Worm (Caenorhabditis elegans) whole organism, L4 larva: ENCODE data around the gene gcy-34.

Experiments
- F44E2.7 ChIP-seq: fragments of 200-800 bp; sonication (Bioruptor generic); IDR thresholded peaks from 2 replicates; pipeline ENCODE4 v2.1.2; 2022; ENCODE audit warnings: missing genetic modification characterization, missing compliant biosample characterization
- R02D3.7 ChIP-seq: fragments of 150-350 bp; sonication (generic microtip); optimal IDR thresholded peaks from 3 replicates; lab custom pipeline; 2014; ENCODE audit warnings: missing biosample characterization, missing genetic modification characterization
- T20F7.1 ChIP-seq: fragments of 200-800 bp; sonication (Bioruptor generic); optimal IDR thresholded peaks from 2 replicates; lab custom pipeline; 2018; ENCODE audit warnings: mild to moderate bottlenecking, missing genetic modification characterization, missing compliant biosample characterization
- Y5F2A.4 ChIP-seq: fragments of 200-800 bp; sonication (Bioruptor generic); optimal IDR thresholded peaks from 2 replicates; lab custom pipeline; 2018; ENCODE audit warnings: mild to moderate bottlenecking, missing genetic modification characterization, missing compliant biosample characterization
- ZK337.2 ChIP-seq: fragments of 200-800 bp; sonication (Bioruptor generic); IDR thresholded peaks from 2 replicates; pipeline ENCODE4 v1.3.6; 2022; ENCODE audit warnings: missing genetic modification reagents, missing genetic modification characterization, missing compliant biosample characterization
- aha-1 ChIP-seq: fragments of 150-350 bp; peaks from one replicate; lab custom pipeline; 2014; ENCODE audit warnings: missing biosample characterization, missing genetic modification characterization
- ama-1 ChIP-seq: fragments of 150-350 bp; optimal IDR thresholded peaks from 2 replicates; lab custom pipeline; 2014; ENCODE audit warnings: inconsistent platforms, mixed read lengths
- ceh-20 ChIP-seq: fragments of 200-800 bp; sonication (Bioruptor generic); IDR thresholded peaks from 2 replicates; pipeline ENCODE4 v1.3.6; 2022; ENCODE audit warnings: missing genetic modification reagents, missing genetic modification characterization, missing compliant biosample characterization
- ceh-44 ChIP-seq: fragments of 200-800 bp; sonication (Bioruptor generic); IDR thresholded peaks from 2 replicates; pipeline ENCODE4 v1.3.6; 2022; ENCODE audit warnings: missing genetic modification reagents, missing genetic modification characterization, missing compliant biosample characterization
- daf-16 ChIP-seq, 3 experiments: sonication (generic microtip); optimal IDR thresholded peaks; 2 replicates each; lab custom pipeline; 2016 to 2017; ENCODE audit warnings: missing genetic modification characterization in 3 of 3, missing genetic modification reagents in 3 of 3, mild to moderate bottlenecking in 2 of 3, missing compliant biosample characterization in 2 of 3, missing biosample characterization in 1 of 3, moderate library complexity in 1 of 3
- dmd-6 ChIP-seq: fragments of 200-800 bp; sonication (Bioruptor generic); IDR thresholded peaks from 2 replicates; pipeline ENCODE4 v1.3.6; 2022; ENCODE audit warnings: missing genetic modification reagents, missing genetic modification characterization, missing compliant biosample characterization
- dmd-9 ChIP-seq: fragments of 200-800 bp; sonication (Bioruptor generic); IDR thresholded peaks from 2 replicates; pipeline ENCODE4 v1.3.6; 2022; ENCODE audit warnings: missing genetic modification reagents, missing genetic modification characterization, missing compliant biosample characterization
- dpl-1 ChIP-seq: fragments of 150-350 bp; optimal IDR thresholded peaks from 2 replicates; lab custom pipeline; 2014; ENCODE audit warnings: missing biosample characterization, missing genetic modification reagents, missing genetic modification characterization
- dve-1 ChIP-seq: sonication (generic microtip); optimal IDR thresholded peaks from 2 replicates; lab custom pipeline; 2017; ENCODE audit warnings: antibody characterized with exemption, mild to moderate bottlenecking, missing genetic modification characterization, missing compliant biosample characterization; ENCODE audit not compliant: insufficient read depth
- gei-8 ChIP-seq: fragments of 200-800 bp; sonication (Bioruptor generic); optimal IDR thresholded peaks from 2 replicates; lab custom pipeline; 2018; ENCODE audit warnings: mild to moderate bottlenecking, missing genetic modification characterization, missing compliant biosample characterization
- hlh-11 ChIP-seq: fragments of 200-800 bp; sonication (Bioruptor generic); optimal IDR thresholded peaks from 2 replicates; lab custom pipeline; 2018; ENCODE audit warnings: mild to moderate bottlenecking, missing genetic modification characterization, missing compliant biosample characterization
- hlh-30 ChIP-seq: sonication (generic microtip); optimal IDR thresholded peaks from 2 replicates; lab custom pipeline; 2017; ENCODE audit warnings: antibody characterized with exemption, mild to moderate bottlenecking, missing genetic modification characterization, missing compliant biosample characterization; ENCODE audit not compliant: insufficient read depth
- lin-1 ChIP-seq: fragments of 200-800 bp; sonication (Bioruptor generic); IDR thresholded peaks from 2 replicates; pipeline ENCODE4 v1.3.6; 2022; ENCODE audit warnings: missing genetic modification reagents, missing genetic modification characterization, missing compliant biosample characterization
- lsy-2 ChIP-seq, 2 experiments: fragments of 150-350 bp in 1 of 2; sonication (generic microtip) in 1 of 2; optimal IDR thresholded peaks; 2 replicates each; lab custom pipeline; 2014 to 2017; ENCODE audit warnings: missing biosample characterization in 2 of 2, missing genetic modification characterization in 2 of 2
- madf-9 ChIP-seq: fragments of 200-800 bp; sonication (Bioruptor generic); conservative IDR thresholded peaks from 2 replicates; pipeline ENCODE4 v1.3.6; 2022; ENCODE audit warnings: missing genetic modification reagents, missing genetic modification characterization, missing compliant biosample characterization
- mdl-1 ChIP-seq, 2 experiments: fragments of 150-350 bp in 1 of 2; sonication (generic microtip) in 1 of 2; optimal IDR thresholded peaks; 2 replicates each; lab custom pipeline; 2014 to 2017; ENCODE audit warnings: missing biosample characterization in 2 of 2, missing genetic modification characterization in 2 of 2
- mep-1 ChIP-seq: fragments of 150-350 bp; sonication (generic microtip); optimal IDR thresholded peaks from 3 replicates; lab custom pipeline; 2014; ENCODE audit warnings: missing biosample characterization, missing genetic modification characterization
- mxl-3 ChIP-seq: fragments of 200-800 bp; sonication (Bioruptor generic); optimal IDR thresholded peaks from 2 replicates; lab custom pipeline; 2018; ENCODE audit warnings: mild to moderate bottlenecking, missing genetic modification characterization, missing compliant biosample characterization
- nhr-10 ChIP-seq: fragments of 150-350 bp; optimal IDR thresholded peaks from 2 replicates; lab custom pipeline; 2014; ENCODE audit warnings: missing biosample characterization, missing genetic modification characterization
- nhr-102 ChIP-seq: sonication (generic microtip); optimal IDR thresholded peaks from 2 replicates; lab custom pipeline; 2016; ENCODE audit warnings: mild to moderate bottlenecking, missing genetic modification characterization, moderate library complexity, missing compliant biosample characterization
- nhr-237 ChIP-seq: sonication (generic microtip); optimal IDR thresholded peaks from 2 replicates; lab custom pipeline; 2017; ENCODE audit warnings: missing biosample characterization, missing genetic modification characterization
- nhr-25 ChIP-seq: sonication (generic microtip); optimal IDR thresholded peaks from 2 replicates; lab custom pipeline; 2017; ENCODE audit warnings: missing genetic modification characterization, mild to moderate bottlenecking, missing compliant biosample characterization, antibody characterized with exemption, moderate library complexity, borderline replicate concordance; ENCODE audit not compliant: insufficient read depth
- nhr-28 ChIP-seq: fragments of 150-350 bp; optimal IDR thresholded peaks from 2 replicates; lab custom pipeline; 2014; ENCODE audit warnings: missing biosample characterization, missing genetic modification characterization
- nhr-41 ChIP-seq: fragments of 200-800 bp; sonication (Bioruptor generic); IDR thresholded peaks from 2 replicates; pipeline ENCODE4 v1.3.6; 2022; ENCODE audit warnings: missing genetic modification reagents, missing genetic modification characterization, missing compliant biosample characterization
- nhr-42 ChIP-seq: fragments of 200-800 bp; sonication (Bioruptor generic); IDR thresholded peaks from 2 replicates; pipeline ENCODE4 v1.3.6; 2022; ENCODE audit warnings: missing genetic modification characterization, missing compliant biosample characterization
- nhr-48 ChIP-seq: sonication (generic microtip); optimal IDR thresholded peaks from 2 replicates; lab custom pipeline; 2016; ENCODE audit warnings: mild to moderate bottlenecking, missing genetic modification characterization, missing compliant biosample characterization
- nhr-6 ChIP-seq: fragments of 150-350 bp; optimal IDR thresholded peaks from 2 replicates; lab custom pipeline; 2014; ENCODE audit warnings: missing biosample characterization, missing genetic modification characterization
- nhr-77 ChIP-seq: fragments of 150-350 bp; optimal IDR thresholded peaks from 2 replicates; lab custom pipeline; 2014; ENCODE audit warnings: missing biosample characterization, missing genetic modification characterization
- pha-4 ChIP-seq, 2 experiments: fragments of 150-350 bp in 1 of 2; fragments of 200-800 bp in 1 of 2; sonication (Bioruptor generic) in 1 of 2; IDR thresholded peaks in 1 of 2; optimal IDR thresholded peaks in 1 of 2; 2 replicates each; pipeline versions ENCODE4 v1.3.6 to Lab custom; 2014 to 2022; ENCODE audit warnings: missing genetic modification characterization in 2 of 2, missing genetic modification reagents in 2 of 2, missing biosample characterization in 1 of 2, missing compliant biosample characterization in 1 of 2
- php-3 ChIP-seq: fragments of 200-800 bp; sonication (Bioruptor generic); IDR thresholded peaks from 2 replicates; pipeline ENCODE4 v1.3.6; 2022; ENCODE audit warnings: missing genetic modification reagents, missing genetic modification characterization, missing compliant biosample characterization
- pqm-1 ChIP-seq: sonication (generic microtip); optimal IDR thresholded peaks from 2 replicates; lab custom pipeline; 2017; ENCODE audit warnings: missing biosample characterization, missing genetic modification characterization
- set-16 ChIP-seq: fragments of 200-800 bp; sonication (Bioruptor generic); IDR thresholded peaks from 2 replicates; pipeline ENCODE4 v1.3.6; 2022; ENCODE audit warnings: missing genetic modification reagents, missing genetic modification characterization, missing compliant biosample characterization
- tag-97 ChIP-seq: fragments of 200-800 bp; sonication (Bioruptor generic); IDR thresholded peaks from 2 replicates; pipeline ENCODE4 v1.3.6; 2022; ENCODE audit warnings: missing genetic modification characterization, missing compliant biosample characterization
- tra-1 ChIP-seq: fragments of 200-800 bp; sonication (Bioruptor generic); IDR thresholded peaks from 2 replicates; pipeline ENCODE4 v1.3.6; 2022; ENCODE audit warnings: missing genetic modification reagents, missing genetic modification characterization, missing compliant biosample characterization
- zfp-2 ChIP-seq: sonication (generic microtip); optimal IDR thresholded peaks from 2 replicates; lab custom pipeline; 2016; ENCODE audit warnings: mild to moderate bottlenecking, missing genetic modification characterization, missing compliant biosample characterization
- ztf-7 ChIP-seq: fragments of 150-350 bp; optimal IDR thresholded peaks from 2 replicates; lab custom pipeline; 2014; ENCODE audit warnings: missing biosample characterization, missing genetic modification characterization

Gene gcy-34

DNA sequence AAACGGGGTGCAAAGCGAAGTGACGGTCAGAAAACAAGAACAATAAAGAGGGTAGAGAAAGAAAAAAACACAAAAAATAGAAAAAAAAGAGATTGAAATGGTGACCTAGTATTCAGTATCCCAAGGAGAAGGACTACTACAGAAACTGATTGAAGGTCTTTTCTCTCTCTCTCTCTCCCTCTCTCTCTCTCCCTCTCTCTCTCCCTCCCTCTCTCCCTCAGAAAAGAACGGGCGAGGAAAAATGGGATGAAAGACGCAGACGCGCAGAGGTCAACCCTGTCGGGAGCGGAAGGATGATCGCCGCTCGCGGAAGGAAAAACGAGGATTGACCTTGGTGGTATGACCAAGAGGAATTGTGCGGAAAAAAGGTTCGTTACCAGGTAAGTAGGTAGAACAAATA lies 11.2 kb downstream of the gcy-34 start:
- TF ChIP-seq aha-1 (tag; lab: Kevin White, UChicago): peak; percentile 2
- TF ChIP-seq set-16: peak; percentile 87
- peak in 1 of 2 experiments; percentile 39 for TF ChIP-seq lsy-2 (tag; optimal IDR thresholded peaks at IDR 0.05; lab: Kevin White, UChicago)
- peak; percentile 68; the same call in 1 of the 2 replicates for TF ChIP-seq pha-4 (GFP tag; IDR thresholded peaks at IDR 0.05; lab: Robert Waterston, UW)
- no peak for TF ChIP-seq pha-4 (tag; optimal IDR thresholded peaks at IDR 0.05; lab: Kevin White, UChicago)
- peak; percentile 79 for TF ChIP-seq madf-9
- 0 out of 2 replicates have a peak, but pooled peaks have one; percentile 55 for TF ChIP-seq tra-1 (GFP tag; lab: Robert Waterston, UW)
- peak; percentile 83 for TF ChIP-seq nhr-25 (tag; lab: Kevin White, UChicago)
- no peak for TF ChIP-seq gei-8
- TF ChIP-seq nhr-42 (GFP tag; lab: Robert Waterston, UW): no peak
- TF ChIP-seq nhr-28: peak; percentile 53
- TF ChIP-seq hlh-11 (tag; lab: Kevin White, UChicago): peak; percentile 74
- no peak for TF ChIP-seq ztf-7
- 0 out of 2 replicates have a peak, but pooled peaks have one; percentile 28 for TF ChIP-seq F44E2.7 (GFP tag; lab: Robert Waterston, UW)
- peak; percentile 8 for TF ChIP-seq mep-1 (tag; lab: Kevin White, UChicago)
- peak; percentile 41 for TF ChIP-seq mxl-3 (GFP tag; lab: Kevin White, UChicago)
- no peak for TF ChIP-seq dpl-1 (GFP tag; lab: Kevin White, UChicago)
- TF ChIP-seq ceh-20: no peak
- peak; percentile 35; the same call in 1 of the 2 replicates for TF ChIP-seq dmd-6 (GFP tag; lab: Robert Waterston, UW)
- peak in 1 of 2 experiments; percentile 20 for TF ChIP-seq mdl-1 (tag; optimal IDR thresholded peaks at IDR 0.05; lab: Kevin White, UChicago)
- no peak for TF ChIP-seq daf-16 (GFP tag; optimal IDR thresholded peaks at IDR 0.05; lab: Kevin White, UChicago)
- TF ChIP-seq daf-16 (tag; optimal IDR thresholded peaks at IDR 0.05; lab: Kevin White, UChicago): peak; percentile 3
- peak; percentile 70 for TF ChIP-seq dve-1 (tag; lab: Kevin White, UChicago)
- no peak for TF ChIP-seq T20F7.1 (GFP tag; lab: Kevin White, UChicago)
- TF ChIP-seq nhr-237 (tag; lab: Kevin White, UChicago): peak; percentile 30
- TF ChIP-seq ZK337.2 (GFP tag; lab: Robert Waterston, UW): no peak
- TF ChIP-seq nhr-6 (tag; lab: Kevin White, UChicago): peak; percentile 41
- peak; percentile 43 for TF ChIP-seq hlh-30 (tag; lab: Kevin White, UChicago)
- TF ChIP-seq tag-97 (GFP tag; lab: Robert Waterston, UW): no peak

DNA sequence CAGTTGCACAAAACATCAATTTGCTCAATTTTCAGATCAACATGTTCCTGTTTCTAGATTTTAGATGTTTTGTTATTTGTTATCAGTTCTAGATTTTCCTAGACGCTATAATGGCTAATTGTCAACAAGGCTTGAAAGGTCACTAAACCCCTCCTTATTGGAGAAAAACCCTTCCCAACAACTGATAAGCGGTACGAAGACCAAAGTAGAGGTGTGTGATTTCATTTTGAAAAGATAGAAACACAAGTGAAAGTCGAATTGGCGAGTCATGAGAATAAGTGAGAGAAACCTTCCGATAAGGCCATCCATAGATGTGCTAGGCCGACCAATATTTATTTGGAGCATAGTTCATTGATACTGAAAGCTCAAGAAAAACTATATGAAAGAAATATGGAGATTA lies 12.1 kb downstream of the gcy-34 start:
- TF ChIP-seq nhr-42 (GFP tag; lab: Robert Waterston, UW) (no peak), nhr-41 (GFP tag; lab: Robert Waterston, UW) (peak; percentile 70; the same call in 1 of the 2 replicates), nhr-48 (tag; lab: Kevin White, UChicago) (peak; percentile 57), dmd-6 (GFP tag; lab: Robert Waterston, UW) (peak; percentile 81), nhr-77 (tag; lab: Kevin White, UChicago) (peak; percentile 70), lsy-2 (tag; optimal IDR thresholded peaks at IDR 0.05; lab: Kevin White, UChicago) (peak in 1 of 2 experiments; percentile 26), Y5F2A.4 (no peak), mdl-1 (tag; optimal IDR thresholded peaks at IDR 0.05; lab: Kevin White, UChicago) (peak in 1 of 2 experiments; percentile 47), zfp-2 (no peak), ceh-44 (no peak), madf-9 (no peak), hlh-11 (tag; lab: Kevin White, UChicago) (peak; percentile 88), lin-1 (GFP tag; lab: Robert Waterston, UW) (peak; percentile 76; the same call in 1 of the 2 replicates), daf-16 (GFP tag; optimal IDR thresholded peaks at IDR 0.05; lab: Kevin White, UChicago) (peak in 1 of 2 experiments; percentile 34), daf-16 (tag; optimal IDR thresholded peaks at IDR 0.05; lab: Kevin White, UChicago) (peak; percentile 99), nhr-6 (tag; lab: Kevin White, UChicago) (peak; percentile 97), nhr-28 (peak; percentile 91), nhr-10 (tag; lab: Kevin White, UChicago) (peak; percentile 70), T20F7.1 (GFP tag; lab: Kevin White, UChicago) (peak; percentile 3), mep-1 (tag; lab: Kevin White, UChicago) (peak; percentile 65), hlh-30 (tag; lab: Kevin White, UChicago) (peak; percentile 74), pqm-1 (tag; lab: Kevin White, UChicago) (peak; percentile 89), R02D3.7 (tag; lab: Kevin White, UChicago) (no peak), php-3 (GFP tag; lab: Robert Waterston, UW) (peak; percentile 69), dmd-9 (GFP tag; lab: Robert Waterston, UW) (no peak), nhr-102 (tag; lab: Kevin White, UChicago) (peak; percentile 50), tra-1 (GFP tag; lab: Robert Waterston, UW) (peak; percentile 58; the same call in 1 of the 2 replicates), dve-1 (tag; lab: Kevin White, UChicago) (peak; percentile 95), ama-1 (lab: Kevin White, UChicago) (peak; percentile 5)
